Worm (Caenorhabditis elegans) whole organism, mixed stage, embryonic: Measurements from ENCODE around the gene Y41C4A.11.

Experiments
- elt-1 ChIP-seq: sonication (generic microtip); optimal IDR thresholded peaks from 2 replicates; lab custom pipeline; 2017; ENCODE audit warnings: missing genetic modification characterization, mild to moderate bottlenecking, missing compliant biosample characterization, antibody characterized with exemption, moderate library complexity, borderline replicate concordance; ENCODE audit not compliant: insufficient read depth
- hlh-1 ChIP-seq: fragments of 150-350 bp; optimal IDR thresholded peaks from 2 replicates; lab custom pipeline; 2014; ENCODE audit warnings: missing biosample characterization, missing genetic modification reagents, missing genetic modification characterization
- lin-13 ChIP-seq: fragments of 150-350 bp; optimal IDR thresholded peaks from 2 replicates; lab custom pipeline; 2014; ENCODE audit warnings: missing biosample characterization, missing genetic modification characterization
- lsy-2 ChIP-seq: fragments of 150-350 bp; optimal IDR thresholded peaks from 2 replicates; lab custom pipeline; 2014; ENCODE audit warnings: missing biosample characterization, missing genetic modification characterization
- mab-5 ChIP-seq: fragments of 150-350 bp; optimal IDR thresholded peaks from 2 replicates; lab custom pipeline; 2014; ENCODE audit warnings: missing biosample characterization, missing genetic modification characterization
- nhr-237 ChIP-seq: fragments of 150-350 bp; optimal IDR thresholded peaks from 2 replicates; lab custom pipeline; 2014; ENCODE audit warnings: missing biosample characterization, missing genetic modification characterization
- pha-4 ChIP-seq: fragments of 150-350 bp; optimal IDR thresholded peaks from 2 replicates; lab custom pipeline; 2018; ENCODE audit warnings: missing biosample characterization, missing genetic modification reagents, missing genetic modification characterization
- snpc-4 ChIP-seq: fragments of 150-350 bp; optimal IDR thresholded peaks from 2 replicates; lab custom pipeline; 2014; ENCODE audit warnings: missing biosample characterization, missing genetic modification characterization
- unc-39 ChIP-seq: fragments of 150-350 bp; optimal IDR thresholded peaks from 2 replicates; lab custom pipeline; 2014; ENCODE audit warnings: missing biosample characterization, missing genetic modification characterization
- zip-8 ChIP-seq: fragments of 150-350 bp; optimal IDR thresholded peaks from 2 replicates; lab custom pipeline; 2014; ENCODE audit warnings: missing biosample characterization, missing genetic modification characterization

ce11 chrIII:11694506-11694947, 25.1 kb upstream of the Y41C4A.11 start:
- TF ChIP-seq unc-39 (tag; lab: Kevin White, UChicago), result no peak
- no peak for TF ChIP-seq nhr-237
- no peak for TF ChIP-seq lsy-2
- no peak for TF ChIP-seq elt-1 (tag; lab: Kevin White, UChicago)
- TF ChIP-seq lin-13 (tag; lab: Kevin White, UChicago), result no peak
- TF ChIP-seq zip-8 (tag; lab: Kevin White, UChicago), result no peak
- TF ChIP-seq mab-5, result no peak
- no peak for TF ChIP-seq pha-4
- no peak for TF ChIP-seq hlh-1 (tag; lab: Kevin White, UChicago)
- TF ChIP-seq snpc-4 (tag; lab: Kevin White, UChicago), result no peak
